Worm (Caenorhabditis elegans): Measurements from ENCODE around the gene ttr-2.

ce11 chrIII:9927378-9927777 is at the start of gene ttr-2:
- TF ChIP-seq unc-55 (GFP tag; optimal IDR thresholded peaks at IDR 0.05): no peak
- no peak for TF ChIP-seq ceh-24 (tag; optimal IDR thresholded peaks at IDR 0.05)
- TF ChIP-seq unc-86 (tag; optimal IDR thresholded peaks at IDR 0.05): no peak
- TF ChIP-seq rnt-1 (tag; optimal IDR thresholded peaks at IDR 0.05): no peak
- no peak for TF ChIP-seq fkh-10 (GFP tag; optimal IDR thresholded peaks at IDR 0.05)
- no peak for TF ChIP-seq tbx-2 (tag; optimal IDR thresholded peaks at IDR 0.05)
- TF ChIP-seq F13H6.1 (tag; optimal IDR thresholded peaks at IDR 0.05): no peak
- no peak for TF ChIP-seq nhr-11 (tag; optimal IDR thresholded peaks at IDR 0.05)
- no peak for TF ChIP-seq ama-1 (optimal IDR thresholded peaks at IDR 0.05)
- no peak for TF ChIP-seq madf-2 (tag; optimal IDR thresholded peaks at IDR 0.05)
- TF ChIP-seq pqm-1 (tag; optimal IDR thresholded peaks at IDR 0.05): no peak
- no peak for TF ChIP-seq hlh-6 (tag; optimal IDR thresholded peaks at IDR 0.05)

All from whole organism, late embryonic.